Fruit fly (Drosophila melanogaster): ENCODE measurements around the gene Vps15.
A peak's percentile ranks its signal among the peaks of the same experiment; 100 is the strongest.

DNA sequence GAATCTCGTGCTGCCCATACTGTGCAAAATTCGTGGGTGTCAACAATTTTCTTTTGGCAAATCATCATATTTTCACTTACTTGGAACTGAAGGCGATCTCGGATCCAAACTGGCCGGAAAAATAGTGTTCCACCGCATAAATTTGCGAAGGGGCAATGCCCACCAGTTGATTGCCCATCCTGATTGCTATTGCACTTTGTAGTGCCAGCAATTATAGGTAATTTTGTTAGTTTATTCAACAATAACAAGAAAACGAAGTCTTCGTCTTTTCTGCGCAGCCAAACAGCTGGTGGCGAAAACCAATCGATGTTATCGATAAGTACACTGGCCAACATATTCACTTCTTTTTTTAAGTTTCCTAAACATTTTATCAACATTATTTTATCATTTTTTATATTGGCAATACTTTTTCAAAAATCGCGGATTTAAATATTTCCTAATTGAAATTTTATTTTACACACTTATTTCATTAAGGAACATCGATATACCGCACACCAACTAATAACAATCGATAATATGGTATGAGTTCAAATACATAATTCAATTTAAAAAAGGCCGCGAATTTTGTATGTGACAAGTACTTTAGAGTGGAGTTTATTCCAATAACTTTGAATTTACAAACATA, at the start of gene Vps15:
- no peak for TF ChIP-seq gsb (GFP tag; IDR thresholded peaks at IDR 0.05)
- peak; percentile 77 for TF ChIP-seq slbo (GFP tag; IDR thresholded peaks at IDR 0.05)
- TF ChIP-seq dimm (GFP tag; IDR thresholded peaks at IDR 0.05), result no peak
- TF ChIP-seq CG10147 (GFP tag; optimal IDR thresholded peaks at IDR 0.05), result peak; percentile 89
- TF ChIP-seq kay (GFP tag; optimal IDR thresholded peaks at IDR 0.05), result peak; percentile 63
- peak; percentile 27; the same call in 1 of the 2 replicates for TF ChIP-seq CG9215 (GFP tag; IDR thresholded peaks at IDR 0.05)

Data from whole organism, embryonic.